Worm (Caenorhabditis elegans) whole organism, late embryonic: ENCODE results near the gene lips-3.

Experiments used
- C38D4.7 ChIP-seq: fragments of 200-800 bp; sonication (Bioruptor generic); optimal IDR thresholded peaks from 2 replicates; lab custom pipeline; 2018; ENCODE audit warnings: mild to moderate bottlenecking, missing genetic modification characterization, moderate library complexity, missing compliant biosample characterization
- K02D7.2 ChIP-seq: sonication (generic microtip); optimal IDR thresholded peaks from 2 replicates; lab custom pipeline; 2017; ENCODE audit warnings: mild to moderate bottlenecking, missing genetic modification characterization, missing compliant biosample characterization
- ceh-18 ChIP-seq: sonication (generic microtip); optimal IDR thresholded peaks from 2 replicates; lab custom pipeline; 2016; ENCODE audit warnings: missing genetic modification characterization, missing compliant biosample characterization
- ceh-19 ChIP-seq: fragments of 200-800 bp; sonication (Bioruptor generic); optimal IDR thresholded peaks from 2 replicates; lab custom pipeline; 2018; ENCODE audit warnings: mild to moderate bottlenecking, missing genetic modification characterization, missing compliant biosample characterization
- ceh-2 ChIP-seq: sonication (generic microtip); optimal IDR thresholded peaks from 2 replicates; lab custom pipeline; 2016; ENCODE audit warnings: missing genotype, missing genetic modification characterization, missing compliant biosample characterization
- ceh-24 ChIP-seq: sonication (generic microtip); optimal IDR thresholded peaks from 2 replicates; lab custom pipeline; 2016; ENCODE audit warnings: mild to moderate bottlenecking, missing genetic modification characterization, missing compliant biosample characterization
- ceh-31 ChIP-seq: sonication (generic microtip); optimal IDR thresholded peaks from 2 replicates; lab custom pipeline; 2016; ENCODE audit warnings: missing genetic modification characterization, missing compliant biosample characterization
- ceh-45 ChIP-seq: fragments of 200-800 bp; sonication (Bioruptor generic); IDR thresholded peaks from 2 replicates; pipeline ENCODE4 v1.3.6; 2022; ENCODE audit warnings: missing genetic modification reagents, missing genetic modification characterization, missing compliant biosample characterization
- ceh-6 ChIP-seq: fragments of 200-800 bp; sonication (Bioruptor generic); optimal IDR thresholded peaks from 2 replicates; lab custom pipeline; 2018; ENCODE audit warnings: mild to moderate bottlenecking, missing genetic modification characterization, missing compliant biosample characterization
- ceh-9 ChIP-seq: sonication (generic microtip); optimal IDR thresholded peaks from 2 replicates; lab custom pipeline; 2016; ENCODE audit warnings: mild to moderate bottlenecking, missing genetic modification characterization, inconsistent platforms, missing compliant biosample characterization
- che-1 ChIP-seq: sonication (generic microtip); optimal IDR thresholded peaks from 2 replicates; lab custom pipeline; 2016; ENCODE audit warnings: mild to moderate bottlenecking, missing genetic modification characterization, missing compliant biosample characterization
- dve-1 ChIP-seq: sonication (generic microtip); optimal IDR thresholded peaks from 2 replicates; lab custom pipeline; 2017; ENCODE audit warnings: antibody characterized with exemption, mild to moderate bottlenecking, missing genetic modification characterization, missing compliant biosample characterization
- elt-2 ChIP-seq: sonication (generic microtip); optimal IDR thresholded peaks from 2 replicates; lab custom pipeline; 2016; ENCODE audit warnings: missing genetic modification reagents, missing genetic modification characterization, missing compliant biosample characterization
- eyg-1 ChIP-seq: sonication (generic microtip); optimal IDR thresholded peaks from 2 replicates; lab custom pipeline; 2016; ENCODE audit warnings: missing genotype, missing genetic modification characterization, missing compliant biosample characterization
- fkh-10 ChIP-seq: fragments of 150-350 bp; optimal IDR thresholded peaks from 2 replicates; lab custom pipeline; 2014; ENCODE audit warnings: missing biosample characterization, missing genetic modification reagents, missing genetic modification characterization
- gmeb-2 ChIP-seq: sonication (generic microtip); optimal IDR thresholded peaks from 2 replicates; lab custom pipeline; 2016; ENCODE audit warnings: missing genetic modification characterization, inconsistent platforms, missing compliant biosample characterization
- hlh-15 ChIP-seq: sonication (generic microtip); optimal IDR thresholded peaks from 2 replicates; lab custom pipeline; 2016; ENCODE audit warnings: missing genetic modification characterization, missing compliant biosample characterization
- hlh-30 ChIP-seq: sonication (generic microtip); optimal IDR thresholded peaks from 2 replicates; lab custom pipeline; 2017; ENCODE audit warnings: antibody characterized with exemption, missing genetic modification characterization, missing compliant biosample characterization; ENCODE audit not compliant: insufficient read depth
- hlh-6 ChIP-seq: sonication (generic microtip); optimal IDR thresholded peaks from 2 replicates; lab custom pipeline; 2016; ENCODE audit warnings: missing genotype, missing genetic modification characterization, missing compliant biosample characterization
- lin-11 ChIP-seq: fragments of 200-800 bp; sonication (Bioruptor generic); optimal IDR thresholded peaks from 2 replicates; lab custom pipeline; 2018; ENCODE audit warnings: mild to moderate bottlenecking, missing genetic modification characterization, missing compliant biosample characterization
- nhr-11 ChIP-seq: fragments of 150-350 bp; optimal IDR thresholded peaks from 2 replicates; lab custom pipeline; 2014; ENCODE audit warnings: missing biosample characterization, missing genetic modification characterization
- npax-4 ChIP-seq: sonication (generic microtip); optimal IDR thresholded peaks from 2 replicates; lab custom pipeline; 2016; ENCODE audit warnings: missing genetic modification characterization, missing compliant biosample characterization
- pat-9 ChIP-seq: fragments of 200-800 bp; sonication (Bioruptor generic); optimal IDR thresholded peaks from 2 replicates; lab custom pipeline; 2018; ENCODE audit warnings: mild to moderate bottlenecking, missing genetic modification characterization, moderate library complexity, missing compliant biosample characterization
- pax-1 ChIP-seq: fragments of 150-350 bp; optimal IDR thresholded peaks from 2 replicates; lab custom pipeline; 2014; ENCODE audit warnings: missing biosample characterization, missing genetic modification characterization
- pha-2 ChIP-seq: sonication (generic microtip); optimal IDR thresholded peaks from 2 replicates; lab custom pipeline; 2017; ENCODE audit warnings: mild to moderate bottlenecking, missing genetic modification characterization, missing compliant biosample characterization
- pros-1 ChIP-seq: fragments of 150-350 bp; optimal IDR thresholded peaks from 2 replicates; lab custom pipeline; 2014; ENCODE audit warnings: missing biosample characterization, missing genetic modification reagents, missing genetic modification characterization
- sdc-2 ChIP-seq: sonication (generic microtip); optimal IDR thresholded peaks from 2 replicates; lab custom pipeline; 2016; ENCODE audit warnings: missing genotype, missing genetic modification characterization, missing compliant biosample characterization
- sox-2 ChIP-seq: fragments of 200-800 bp; sonication (Bioruptor generic); IDR thresholded peaks from 2 replicates; pipeline ENCODE4 v1.3.6; 2022; ENCODE audit warnings: missing genetic modification reagents, missing genetic modification characterization, missing compliant biosample characterization
- tbx-2 ChIP-seq: sonication (generic microtip); optimal IDR thresholded peaks from 2 replicates; lab custom pipeline; 2016; ENCODE audit warnings: missing genetic modification characterization, missing compliant biosample characterization
- tbx-7 ChIP-seq: sonication (generic microtip); optimal IDR thresholded peaks from 2 replicates; lab custom pipeline; 2016; ENCODE audit warnings: missing genotype, missing genetic modification characterization, missing compliant biosample characterization
- unc-3 ChIP-seq, 2 experiments: fragments of 200-800 bp in 1 of 2; sonication (Bioruptor generic) in 1 of 2; sonication (generic microtip) in 1 of 2; conservative IDR thresholded peaks in 1 of 2; optimal IDR thresholded peaks in 1 of 2; 2 replicates each; pipeline versions ENCODE4 v1.3.6 to Lab custom; 2016 to 2022; ENCODE audit warnings: missing compliant biosample characterization in 2 of 2, missing genetic modification characterization in 2 of 2, missing genetic modification reagents in 1 of 2
- unc-42 ChIP-seq: sonication (generic microtip); optimal IDR thresholded peaks from 2 replicates; lab custom pipeline; 2016; ENCODE audit warnings: missing genotype, missing genetic modification characterization, missing compliant biosample characterization
- unc-86 ChIP-seq: sonication (generic microtip); optimal IDR thresholded peaks from 2 replicates; lab custom pipeline; 2016; ENCODE audit warnings: missing genetic modification characterization, missing compliant biosample characterization
- ztf-16 ChIP-seq: sonication (generic microtip); optimal IDR thresholded peaks from 2 replicates; lab custom pipeline; 2017; ENCODE audit warnings: missing genetic modification characterization, missing compliant biosample characterization

The lips-3 gene

DNA sequence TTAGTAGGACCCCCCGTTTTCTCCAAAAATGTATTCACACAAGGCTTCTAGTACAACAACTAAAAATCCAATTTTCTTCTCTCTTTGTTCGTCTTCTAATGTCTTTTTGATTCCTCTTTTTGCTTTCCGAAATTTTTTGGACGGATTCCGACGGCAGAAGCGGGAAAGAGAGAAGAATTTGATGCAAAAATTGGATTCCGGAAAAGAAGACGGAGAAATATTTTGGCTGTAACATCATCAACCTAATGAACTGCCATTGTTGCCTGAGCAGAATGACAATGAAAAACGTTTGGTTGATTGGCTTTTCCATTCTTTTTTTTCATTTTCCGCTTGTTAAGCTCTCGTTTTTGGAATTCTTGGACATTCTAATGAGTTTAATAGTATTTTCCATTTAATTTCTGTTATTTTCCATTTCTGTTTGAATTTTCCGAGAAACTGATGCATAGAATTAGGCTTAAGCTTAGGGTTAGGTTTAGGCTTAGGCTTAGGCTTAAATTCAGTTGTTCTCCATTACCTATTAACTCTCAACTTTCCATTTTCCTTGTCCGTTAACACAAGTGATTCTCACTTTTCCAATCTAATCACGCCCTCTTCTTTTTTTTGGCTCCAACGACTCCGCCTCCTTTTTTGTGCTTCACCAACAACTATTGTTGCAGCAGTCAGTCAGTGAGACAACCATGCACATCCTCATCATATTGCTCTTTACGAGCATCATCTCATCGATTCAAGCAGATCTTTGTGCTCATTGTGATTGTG is 6.2 kb downstream of the lips-3 start, which contains the start of gene lron-5:
Gene lron-5, plus strand, starts transcription at position 655 of the 756 bp plus-strand sequence.
- TF ChIP-seq unc-3 (GFP tag; conservative IDR thresholded peaks at IDR 0.05; lab: Robert Waterston, UW) (no peak), unc-3 (tag; optimal IDR thresholded peaks at IDR 0.05; lab: Kevin White, UChicago) (no peak), ceh-2 (no peak), C38D4.7 (GFP tag; lab: Kevin White, UChicago) (no peak), sdc-2 (tag; lab: Kevin White, UChicago) (no peak), pros-1 (no peak), hlh-6 (tag; lab: Kevin White, UChicago) (no peak), unc-42 (tag; lab: Kevin White, UChicago) (peak; percentile 45), ceh-9 (tag; lab: Kevin White, UChicago) (no peak), ceh-18 (tag; lab: Kevin White, UChicago) (no peak)

ce11 chrIII:4626148-4626922 is 10.0 kb downstream of the lips-3 start:
- TF ChIP-seq gmeb-2 (peak; percentile 28), ceh-6 (GFP tag; lab: Kevin White, UChicago) (peak; percentile 42), tbx-2 (no peak), ceh-19 (GFP tag; lab: Kevin White, UChicago) (peak; percentile 61), eyg-1 (tag; lab: Kevin White, UChicago) (no peak), elt-2 (tag; lab: Kevin White, UChicago) (no peak), unc-42 (tag; lab: Kevin White, UChicago) (peak; percentile 2), ceh-31 (no peak), npax-4 (no peak), fkh-10 (GFP tag; lab: Kevin White, UChicago) (no peak), pha-2 (tag; lab: Kevin White, UChicago) (no peak), K02D7.2 (tag; lab: Kevin White, UChicago) (peak; percentile 46), C38D4.7 (GFP tag; lab: Kevin White, UChicago) (peak; percentile 45)

DNA sequence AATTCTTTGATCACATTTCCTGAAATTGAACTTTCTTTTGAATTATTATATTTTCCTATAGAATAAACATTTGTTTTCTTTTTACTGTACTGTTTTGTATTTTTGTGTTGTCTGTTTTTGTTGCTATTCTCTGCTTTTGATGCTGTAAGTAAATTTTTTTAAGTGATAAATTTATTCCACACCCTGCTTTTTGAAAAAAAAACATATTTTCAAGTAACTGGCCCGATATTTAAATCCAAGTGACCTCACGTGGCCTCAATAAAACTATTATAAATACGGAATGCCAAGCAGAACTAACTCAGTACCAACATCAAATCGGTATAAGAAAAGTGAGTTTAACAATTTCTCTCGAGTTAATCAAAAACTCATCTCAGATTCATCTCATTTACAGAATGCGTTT is 11.8 kb downstream of the lips-3 start, which contains the start of gene clec-151:
Gene clec-151, plus strand, starts transcription at position 301 of the 400 bp plus-strand sequence.
- TF ChIP-seq dve-1 (tag; lab: Kevin White, UChicago) (no peak), ceh-45 (GFP tag; lab: Robert Waterston, UW) (no peak), sox-2 (GFP tag; lab: Robert Waterston, UW) (no peak)
- TF ChIP-seq, all 69 proteins: peak for 0

DNA sequence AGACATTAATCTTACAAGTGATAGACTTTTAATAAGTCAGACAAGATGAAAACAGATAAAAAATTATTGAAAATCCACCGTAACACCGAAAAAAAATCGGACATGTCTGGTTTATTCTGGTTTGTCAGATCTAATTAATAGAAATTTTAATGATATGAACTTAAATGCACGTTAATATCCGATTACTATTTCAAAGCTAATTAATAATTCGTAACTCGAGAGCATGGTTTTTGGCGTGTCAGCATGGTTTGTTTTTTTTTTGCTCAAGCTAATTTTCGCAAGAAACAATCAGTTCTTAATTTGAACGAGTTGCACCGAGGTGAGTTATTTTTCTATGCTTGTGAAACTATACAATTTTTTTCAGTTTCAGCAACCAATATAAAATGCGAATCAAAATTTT is 18.6 kb downstream of the lips-3 start, which contains the start of gene clec-153:
Gene clec-153, plus strand, starts transcription at position 301 of the 400 bp plus-strand sequence.
- no peak for TF ChIP-seq lin-11 (tag; lab: Kevin White, UChicago)
- TF ChIP-seq ceh-31: no peak
- no peak for TF ChIP-seq pha-2 (tag; lab: Kevin White, UChicago)
- no peak for TF ChIP-seq pat-9 (tag; lab: Kevin White, UChicago)
- TF ChIP-seq pax-1 (tag; lab: Kevin White, UChicago): no peak
- TF ChIP-seq ceh-24 (tag; lab: Kevin White, UChicago): no peak
- TF ChIP-seq unc-42 (tag; lab: Kevin White, UChicago): no peak
- TF ChIP-seq unc-86 (tag; lab: Kevin White, UChicago): no peak
- TF ChIP-seq hlh-15 (tag; lab: Kevin White, UChicago): no peak
- no peak for TF ChIP-seq hlh-6 (tag; lab: Kevin White, UChicago)
- no peak for TF ChIP-seq gmeb-2
- TF ChIP-seq ztf-16: no peak
- no peak for TF ChIP-seq eyg-1 (tag; lab: Kevin White, UChicago)
- TF ChIP-seq che-1 (tag; lab: Kevin White, UChicago): no peak
- TF ChIP-seq tbx-7 (tag; lab: Kevin White, UChicago): no peak
- TF ChIP-seq ceh-18 (tag; lab: Kevin White, UChicago): no peak
- TF ChIP-seq hlh-30: no peak
- TF ChIP-seq nhr-11: no peak
